Fruit fly (Drosophila melanogaster): ENCODE results near the gene CG32579.

Gene CG32579

DNA sequence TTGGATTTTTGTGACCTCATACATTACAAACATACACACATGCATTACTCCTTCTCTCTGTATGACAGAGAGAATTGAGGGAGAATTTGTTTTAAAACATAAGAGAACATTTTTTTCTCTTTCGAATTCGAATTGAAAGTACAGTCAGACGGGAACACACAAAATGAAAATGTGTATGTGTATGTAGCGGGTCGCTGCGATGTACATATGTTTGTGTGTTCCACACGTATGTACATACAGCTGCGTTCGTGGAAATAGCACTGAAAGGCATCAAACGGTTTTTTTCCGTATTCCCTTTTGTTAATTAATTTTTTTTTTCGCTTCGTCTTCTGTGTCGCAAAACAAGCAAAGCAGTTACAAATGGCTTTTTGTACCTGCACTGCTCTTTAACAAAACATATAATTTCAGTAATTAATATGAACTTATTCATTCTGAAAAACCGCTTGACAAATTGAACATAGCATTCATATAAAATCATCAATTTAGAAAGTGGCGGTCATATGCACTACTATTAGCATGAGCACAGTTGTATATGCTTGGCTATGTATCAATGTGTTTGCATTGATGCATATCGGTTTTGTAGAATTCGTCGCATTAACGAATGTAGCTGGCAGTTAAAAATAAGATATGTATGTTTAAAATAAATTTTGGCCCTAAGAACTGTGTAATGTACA lies 9.7 kb downstream of the CG32579 start (continued):
- peak; percentile 11 for TF ChIP-seq Dp (GFP tag; optimal IDR thresholded peaks at IDR 0.05)
- peak; percentile 96 for TF ChIP-seq Mes4 (GFP tag; optimal IDR thresholded peaks at IDR 0.05)
- peak; percentile 87 for TF ChIP-seq Bdp1 (GFP tag; optimal IDR thresholded peaks at IDR 0.05)
- peak; percentile 93 for TF ChIP-seq CG4424 (GFP tag; optimal IDR thresholded peaks at IDR 0.05)
- peak; percentile 98 for TF ChIP-seq Sox100B (GFP tag; optimal IDR thresholded peaks at IDR 0.05)
- no peak for TF ChIP-seq hkb (optimal IDR thresholded peaks at IDR 0.05)
- peak; percentile 94 for TF ChIP-seq hkb (GFP tag; IDR thresholded peaks at IDR 0.05)
- peak; percentile 94 for TF ChIP-seq CG12104 (GFP tag; optimal IDR thresholded peaks at IDR 0.05)
- TF ChIP-seq ATbp (GFP tag; optimal IDR thresholded peaks at IDR 0.05), result peak; percentile 94
- TF ChIP-seq row (GFP tag; IDR thresholded peaks at IDR 0.05), result peak; percentile 95
- TF ChIP-seq CG3838 (GFP tag; optimal IDR thresholded peaks at IDR 0.05), result peak; percentile 90
- TF ChIP-seq crol (GFP tag; IDR thresholded peaks at IDR 0.05), result peak; percentile 49; the same call in 1 of the 2 replicates
- TF ChIP-seq CG17361 (GFP tag; IDR thresholded peaks at IDR 0.05), result peak; percentile 98
- TF ChIP-seq pita (GFP tag; optimal IDR thresholded peaks at IDR 0.05), result no peak
- TF ChIP-seq CG5953 (GFP tag; IDR thresholded peaks at IDR 0.05), result peak; percentile 63; the same call in 1 of the 2 replicates
- peak; percentile 99 for TF ChIP-seq sens (GFP tag)
- TF ChIP-seq ewg (GFP tag; optimal IDR thresholded peaks at IDR 0.05), result peak; percentile 91
- peak; percentile 93 for TF ChIP-seq Rfx (GFP tag; IDR thresholded peaks at IDR 0.05)
- no peak for TF ChIP-seq CG8478 (optimal IDR thresholded peaks at IDR 0.05)
- TF ChIP-seq gsb (GFP tag; IDR thresholded peaks at IDR 0.05), result peak; percentile 81; the same call in 1 of the 2 replicates
- peak; percentile 88 for TF ChIP-seq wdn (GFP tag; IDR thresholded peaks at IDR 0.05)
- peak; percentile 80 for TF ChIP-seq Lim3 (GFP tag; IDR thresholded peaks at IDR 0.05)
- TF ChIP-seq Ets65A (GFP tag), result peak; percentile 99
- no peak for TF ChIP-seq sna (GFP tag; IDR thresholded peaks at IDR 0.05; ENCODE audit: partially characterized antibody)
- peak; percentile 87 for TF ChIP-seq wor (GFP tag; IDR thresholded peaks at IDR 0.05)
- peak; percentile 99 for TF ChIP-seq CG7556 (GFP tag; optimal IDR thresholded peaks at IDR 0.05)
- TF ChIP-seq CG8290 (GFP tag; optimal IDR thresholded peaks at IDR 0.05), result peak; percentile 79
- TF ChIP-seq CG8290 (tag; optimal IDR thresholded peaks at IDR 0.05), result peak; percentile 88 to 89
- peak; percentile 63 for TF ChIP-seq pfk (GFP tag; optimal IDR thresholded peaks at IDR 0.05)
- TF ChIP-seq Hand (GFP tag; optimal IDR thresholded peaks at IDR 0.05), result peak; percentile 96
- TF ChIP-seq Nf-YB (GFP tag; optimal IDR thresholded peaks at IDR 0.05), result peak; percentile 86
- peak; percentile 94 for TF ChIP-seq ind (GFP tag; optimal IDR thresholded peaks at IDR 0.05)
- TF ChIP-seq CG16779 (GFP tag; IDR thresholded peaks at IDR 0.05), result 0 out of 2 replicates have a peak, but pooled peaks have one; percentile 45
- peak in 1 of 3 experiments; percentile 90 for TF ChIP-seq Stat92E (GFP tag; optimal IDR thresholded peaks at IDR 0.05)
- TF ChIP-seq croc (GFP tag; conservative IDR thresholded peaks at IDR 0.05), result peak; percentile 92
- peak; percentile 61 for TF ChIP-seq bigmax (GFP tag; optimal IDR thresholded peaks at IDR 0.05)
- TF ChIP-seq CG17385 (GFP tag; optimal IDR thresholded peaks at IDR 0.05), result peak; percentile 94
- peak; percentile 88 for TF ChIP-seq ci (GFP tag; IDR thresholded peaks at IDR 0.05)
- peak; percentile 87 for TF ChIP-seq slou (GFP tag; optimal IDR thresholded peaks at IDR 0.05)
- TF ChIP-seq fd64A (GFP tag; optimal IDR thresholded peaks at IDR 0.05), result peak; percentile 93
- peak; percentile 91 for TF ChIP-seq CG8944 (GFP tag; optimal IDR thresholded peaks at IDR 0.05)
- peak in 1 of 2 experiments; percentile 98 for TF ChIP-seq Eip74EF (GFP tag; optimal IDR thresholded peaks at IDR 0.05)
- no peak for TF ChIP-seq zen2 (GFP tag; IDR thresholded peaks at IDR 0.05; ENCODE audit: partially characterized antibody)
- TF ChIP-seq wek (GFP tag; optimal IDR thresholded peaks at IDR 0.05), result peak; percentile 84
- peak; percentile 64; the same call in 1 of the 2 replicates for TF ChIP-seq CG4360 (GFP tag; IDR thresholded peaks at IDR 0.05)
- TF ChIP-seq lilli (GFP tag; optimal IDR thresholded peaks at IDR 0.05), result peak; percentile 97
- no peak for TF ChIP-seq Scr (GFP tag; IDR thresholded peaks at IDR 0.05; ENCODE audit: partially characterized antibody)
- peak; percentile 95 for TF ChIP-seq mam (GFP tag; optimal IDR thresholded peaks at IDR 0.05)
- TF ChIP-seq Dll (GFP tag; IDR thresholded peaks at IDR 0.05; ENCODE audit: partially characterized antibody), result no peak
- TF ChIP-seq Max (GFP tag; optimal IDR thresholded peaks at IDR 0.05), result peak; percentile 97
